Fruit fly (Drosophila melanogaster) whole organism, embryonic: ENCODE results near the gene Ythdf.
A peak's percentile ranks its signal among the peaks of the same experiment; 100 is the strongest.

Source experiments
- B-H1 ChIP-seq: fragments of 200-800 bp; sonication (Bioruptor generic); IDR thresholded peaks from 3 replicates; pipeline ENCODE4 v1.3.6; 2022; ENCODE audit warnings: missing biosample characterization, missing genetic modification characterization
- CG10543 ChIP-seq: fragments of 200-800 bp; sonication (Bioruptor generic); optimal IDR thresholded peaks from 3 replicates; lab custom pipeline; 2017; ENCODE audit warnings: missing biosample characterization, mild to moderate bottlenecking, missing genetic modification characterization, moderate library complexity
- CG11085 ChIP-seq: fragments of 200-800 bp; sonication (Bioruptor generic); IDR thresholded peaks from 2 replicates; pipeline ENCODE4 v1.3.6; 2022; ENCODE audit warnings: missing biosample characterization, missing genetic modification characterization
- CG11093 ChIP-seq: fragments of 200-800 bp; sonication (Bioruptor generic); IDR thresholded peaks from 3 replicates; pipeline ENCODE4 v1.3.6; 2022; ENCODE audit warnings: missing biosample characterization, missing genetic modification characterization
- CG11560 ChIP-seq: fragments of 200-800 bp; sonication (Bioruptor generic); IDR thresholded peaks from 3 replicates; pipeline ENCODE4 v1.3.6; 2022; ENCODE audit warnings: missing biosample characterization, missing genetic modification characterization
- CG14710 ChIP-seq: fragments of 200-800 bp; sonication (Bioruptor generic); optimal IDR thresholded peaks from 3 replicates; lab custom pipeline; 2019; ENCODE audit warnings: missing biosample characterization, mild to moderate bottlenecking, missing genetic modification characterization, moderate library complexity
- CG1529 ChIP-seq: fragments of 200-800 bp; sonication (Bioruptor generic); optimal IDR thresholded peaks from 3 replicates; lab custom pipeline; 2018; ENCODE audit warnings: missing biosample characterization, missing genetic modification characterization
- CG16813 ChIP-seq: fragments of 200-800 bp; sonication (Bioruptor generic); IDR thresholded peaks from 3 replicates; pipeline ENCODE4 v1.3.6; 2022; ENCODE audit warnings: missing biosample characterization, missing genetic modification characterization; ENCODE audit not compliant: partially characterized antibody
- CG17328 ChIP-seq: fragments of 200-800 bp; sonication (Bioruptor generic); IDR thresholded peaks from 2 replicates; pipeline ENCODE4 v1.3.6; 2022; ENCODE audit warnings: missing biosample characterization, missing genetic modification characterization
- CG17359 ChIP-seq: fragments of 200-800 bp; sonication (Bioruptor generic); optimal IDR thresholded peaks from 3 replicates; lab custom pipeline; 2018; ENCODE audit warnings: missing biosample characterization, mild to moderate bottlenecking, missing genetic modification characterization, moderate library complexity
- CG17385 ChIP-seq: fragments of 200-800 bp; sonication (Bioruptor generic); optimal IDR thresholded peaks from 3 replicates; lab custom pipeline; 2018; ENCODE audit warnings: missing biosample characterization, mild to moderate bottlenecking, missing genetic modification characterization
- CG17829 ChIP-seq: fragments of 200-800 bp; optimal IDR thresholded peaks from 2 replicates; lab custom pipeline; 2019; ENCODE audit warnings: missing biosample characterization, mild to moderate bottlenecking, missing genetic modification characterization, moderate library complexity
- CG1832 ChIP-seq: fragments of 200-800 bp; sonication (Bioruptor generic); optimal IDR thresholded peaks from 2 replicates; lab custom pipeline; 2017; ENCODE audit warnings: missing biosample characterization, mild to moderate bottlenecking, missing genetic modification characterization, inconsistent platforms
- CG2202 ChIP-seq: fragments of 200-800 bp; sonication (Bioruptor generic); optimal IDR thresholded peaks from 2 replicates; lab custom pipeline; 2018; ENCODE audit warnings: missing biosample characterization, mild to moderate bottlenecking, missing genetic modification characterization
- CG3726 ChIP-seq: fragments of 200-800 bp; sonication (Bioruptor generic); IDR thresholded peaks from 3 replicates; pipeline ENCODE4, ENCODE4 v1.3.6; 2022; ENCODE audit warnings: missing biosample characterization, missing genetic modification characterization
- CG4282 ChIP-seq: fragments of 200-800 bp; sonication (Bioruptor generic); optimal IDR thresholded peaks from 2 replicates; lab custom pipeline; 2016; ENCODE audit warnings: missing biosample characterization, missing genetic modification characterization
- CG6791 ChIP-seq: fragments of 200-800 bp; sonication (Bioruptor generic); IDR thresholded peaks from 3 replicates; pipeline ENCODE4 v1.3.6; 2022; ENCODE audit warnings: missing biosample characterization, missing genetic modification characterization; ENCODE audit not compliant: partially characterized antibody
- CG7556 ChIP-seq: fragments of 200-800 bp; sonication (Bioruptor generic); optimal IDR thresholded peaks from 2 replicates; lab custom pipeline; 2017; ENCODE audit warnings: missing biosample characterization, mild to moderate bottlenecking, missing genetic modification characterization
- CHES-1-like ChIP-seq: fragments of 200-800 bp; sonication (Bioruptor generic); optimal IDR thresholded peaks from 2 replicates; lab custom pipeline; 2016; ENCODE audit warnings: missing biosample characterization, missing genetic modification characterization
- Dbx ChIP-seq: fragments of 200-800 bp; sonication (Bioruptor generic); IDR thresholded peaks from 3 replicates; pipeline ENCODE4 v1.3.6; 2022; ENCODE audit warnings: missing biosample characterization, missing genetic modification characterization
- Lhr ChIP-seq: fragments of 200-800 bp; sonication (Bioruptor generic); optimal IDR thresholded peaks from 3 replicates; lab custom pipeline; 2017; ENCODE audit warnings: mild to moderate bottlenecking, missing biosample characterization, missing genetic modification reagents, missing genetic modification characterization
- Myb ChIP-seq: fragments of 200-800 bp; sonication (Bioruptor generic); optimal IDR thresholded peaks from 2 replicates; lab custom pipeline; 2016; ENCODE audit warnings: missing biosample characterization, missing genetic modification characterization
- NC2β ChIP-seq: fragments of 200-800 bp; sonication (Bioruptor generic); optimal IDR thresholded peaks from 2 replicates; lab custom pipeline; 2016; ENCODE audit warnings: missing biosample characterization, missing genetic modification characterization
- Ptx1 ChIP-seq: fragments of 200-800 bp; sonication (Bioruptor generic); IDR thresholded peaks from 2 replicates; pipeline ENCODE4 v1.3.6; 2022; ENCODE audit warnings: missing biosample characterization, missing genetic modification characterization
- ase ChIP-seq: fragments of 200-800 bp; sonication (Bioruptor generic); IDR thresholded peaks from 3 replicates; pipeline ENCODE4 v1.3.6; 2022; ENCODE audit warnings: missing biosample characterization, missing genetic modification characterization
- bowl ChIP-seq: fragments of 200-800 bp; sonication (Bioruptor generic); IDR thresholded peaks from 2 replicates; pipeline ENCODE4 v1.3.6; 2022; ENCODE audit warnings: missing biosample characterization, missing genetic modification characterization
- cad ChIP-seq: fragments of >200 bp; optimal IDR thresholded peaks from 2 replicates; lab custom pipeline; 2017; ENCODE audit warnings: missing biosample characterization, missing genetic modification characterization
- cas ChIP-seq: fragments of 200-800 bp; sonication (Bioruptor generic); IDR thresholded peaks from 2 replicates; pipeline ENCODE4 v1.3.6; 2022; ENCODE audit warnings: missing biosample characterization, missing genetic modification characterization
- da ChIP-seq: fragments of 200-800 bp; sonication (Bioruptor generic); optimal IDR thresholded peaks from 2 replicates; lab custom pipeline; 2016; ENCODE audit warnings: missing biosample characterization, missing genetic modification characterization
- dmrt11E ChIP-seq: fragments of 200-800 bp; sonication (Bioruptor generic); optimal IDR thresholded peaks from 3 replicates; lab custom pipeline; 2018; ENCODE audit warnings: missing biosample characterization, mild to moderate bottlenecking, missing genetic modification characterization, moderate library complexity
- ems ChIP-seq: fragments of 200-800 bp; sonication (Bioruptor generic); optimal IDR thresholded peaks from 3 replicates; lab custom pipeline; 2016; ENCODE audit warnings: missing biosample characterization, missing genetic modification characterization
- fd64A ChIP-seq: fragments of 200-800 bp; sonication (Bioruptor generic); optimal IDR thresholded peaks from 3 replicates; lab custom pipeline; 2018; ENCODE audit warnings: missing biosample characterization, mild to moderate bottlenecking, missing genetic modification characterization
- gcm ChIP-seq: fragments of 200-800 bp; sonication (Bioruptor generic); optimal IDR thresholded peaks from 2 replicates; lab custom pipeline; 2019; ENCODE audit warnings: missing biosample characterization, mild to moderate bottlenecking, missing genetic modification characterization, moderate library complexity
- gem ChIP-seq: fragments of 200-800 bp; sonication (Bioruptor generic); optimal IDR thresholded peaks from 2 replicates; lab custom pipeline; 2019; ENCODE audit warnings: missing biosample characterization, mild to moderate bottlenecking, missing genetic modification characterization, moderate library complexity
- gfzf ChIP-seq: fragments of 200-800 bp; sonication (Bioruptor generic); optimal IDR thresholded peaks from 2 replicates; lab custom pipeline; 2016; ENCODE audit warnings: missing biosample characterization, mild to moderate bottlenecking, missing genetic modification characterization, moderate library complexity
- jigr1 ChIP-seq: fragments of 200-800 bp; sonication (Bioruptor generic); IDR thresholded peaks from 3 replicates; pipeline ENCODE4 v1.3.6; 2022; ENCODE audit warnings: missing biosample characterization, missing genetic modification characterization
- kay ChIP-seq: fragments of 200-800 bp; sonication (Bioruptor generic); optimal IDR thresholded peaks from 2 replicates; lab custom pipeline; 2016; ENCODE audit warnings: missing biosample characterization, missing genetic modification characterization
- ken ChIP-seq: fragments of 200-800 bp; sonication (Bioruptor generic); IDR thresholded peaks from 3 replicates; pipeline ENCODE4 v1.3.6; 2022; ENCODE audit warnings: missing biosample characterization, missing genetic modification characterization
- nmo ChIP-seq: fragments of 200-800 bp; sonication (Bioruptor generic); optimal IDR thresholded peaks from 2 replicates; lab custom pipeline; 2018; ENCODE audit warnings: missing biosample characterization, mild to moderate bottlenecking, missing genetic modification characterization, moderate library complexity
- pb ChIP-seq: fragments of 200-800 bp; sonication (Bioruptor generic); optimal IDR thresholded peaks from 3 replicates; lab custom pipeline; 2016; ENCODE audit warnings: missing biosample characterization, missing genetic modification characterization
- prd ChIP-seq, 3 experiments: fragments of >200 bp in 2 of 3; fragments of 200-800 bp in 1 of 3; sonication (Bioruptor generic) in 1 of 3; optimal IDR thresholded peaks in 2 of 3; IDR thresholded peaks in 1 of 3; 2 replicates in 2 of 3; 3 replicates in 1 of 3; pipeline versions ENCODE4 v1.3.6 to Lab custom; 2017 to 2022; ENCODE audit warnings: missing biosample characterization in 1 of 3, missing genetic modification characterization in 1 of 3
- salm ChIP-seq: fragments of 200-800 bp; sonication (Bioruptor generic); optimal IDR thresholded peaks from 2 replicates; lab custom pipeline; 2018; ENCODE audit warnings: missing biosample characterization, mild to moderate bottlenecking, missing genetic modification characterization
- seq ChIP-seq: fragments of 200-800 bp; sonication (Bioruptor generic); IDR thresholded peaks from 2 replicates; pipeline ENCODE4 v1.3.6; 2022; ENCODE audit warnings: missing biosample characterization, missing genetic modification characterization
- tio ChIP-seq: fragments of 200-800 bp; sonication (Bioruptor generic); optimal IDR thresholded peaks from 2 replicates; lab custom pipeline; 2017; ENCODE audit warnings: missing biosample characterization, missing genetic modification characterization, inconsistent platforms
- trem ChIP-seq: fragments of 200-800 bp; optimal IDR thresholded peaks from 3 replicates; lab custom pipeline; 2019; ENCODE audit warnings: missing biosample characterization, mild to moderate bottlenecking, missing genetic modification characterization, moderate library complexity
- usp ChIP-seq: fragments of >200 bp; optimal IDR thresholded peaks from 2 replicates; lab custom pipeline; 2017; ENCODE audit warnings: missing biosample characterization, missing genetic modification characterization
- vnd ChIP-seq: fragments of 200-800 bp; sonication (Bioruptor generic); IDR thresholded peaks from 3 replicates; pipeline ENCODE4 v1.3.6; 2022; ENCODE audit warnings: missing biosample characterization, missing genetic modification characterization; ENCODE audit not compliant: partially characterized antibody
- zen ChIP-seq: fragments of 200-800 bp; sonication (Bioruptor generic); optimal IDR thresholded peaks from 3 replicates; lab custom pipeline; 2018; ENCODE audit warnings: missing biosample characterization, mild to moderate bottlenecking, missing genetic modification characterization, moderate library complexity

The Ythdf gene

DNA sequence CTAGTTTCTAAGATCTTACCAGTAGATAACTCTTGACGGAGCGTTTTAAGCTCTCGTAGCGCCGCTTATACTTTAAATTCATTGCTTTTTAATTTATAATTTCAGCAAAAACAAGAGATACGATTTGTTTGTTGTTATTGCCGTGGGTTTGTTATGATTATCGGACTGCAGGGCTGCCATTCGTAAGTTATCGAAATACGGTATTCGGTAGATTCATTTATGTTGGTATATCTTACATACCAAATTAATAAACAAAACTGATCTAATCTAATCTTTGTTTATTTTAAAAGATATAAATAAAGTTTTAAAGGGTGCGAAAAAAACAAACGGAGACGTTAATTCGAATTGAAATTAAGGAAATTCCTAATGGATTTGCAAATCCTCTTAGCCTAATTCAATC lies 17.0 kb upstream of the Ythdf start, which contains the start of the genes CG31111 and stac (continued):
- peak; percentile 17 for TF ChIP-seq CG14710
- TF ChIP-seq CG3726, result no peak
- TF ChIP-seq CG17385 (GFP tag; lab: Kevin White, UChicago), result peak; percentile 19
- TF ChIP-seq Ptx1 (GFP tag; lab: Robert Waterston, UW), result no peak
- TF ChIP-seq vnd (GFP tag; lab: Robert Waterston, UW), result no peak
- TF ChIP-seq Myb (GFP tag; lab: Kevin White, UChicago), result no peak
- no peak for TF ChIP-seq cad (GFP tag; lab: Kevin White, UChicago)

DNA sequence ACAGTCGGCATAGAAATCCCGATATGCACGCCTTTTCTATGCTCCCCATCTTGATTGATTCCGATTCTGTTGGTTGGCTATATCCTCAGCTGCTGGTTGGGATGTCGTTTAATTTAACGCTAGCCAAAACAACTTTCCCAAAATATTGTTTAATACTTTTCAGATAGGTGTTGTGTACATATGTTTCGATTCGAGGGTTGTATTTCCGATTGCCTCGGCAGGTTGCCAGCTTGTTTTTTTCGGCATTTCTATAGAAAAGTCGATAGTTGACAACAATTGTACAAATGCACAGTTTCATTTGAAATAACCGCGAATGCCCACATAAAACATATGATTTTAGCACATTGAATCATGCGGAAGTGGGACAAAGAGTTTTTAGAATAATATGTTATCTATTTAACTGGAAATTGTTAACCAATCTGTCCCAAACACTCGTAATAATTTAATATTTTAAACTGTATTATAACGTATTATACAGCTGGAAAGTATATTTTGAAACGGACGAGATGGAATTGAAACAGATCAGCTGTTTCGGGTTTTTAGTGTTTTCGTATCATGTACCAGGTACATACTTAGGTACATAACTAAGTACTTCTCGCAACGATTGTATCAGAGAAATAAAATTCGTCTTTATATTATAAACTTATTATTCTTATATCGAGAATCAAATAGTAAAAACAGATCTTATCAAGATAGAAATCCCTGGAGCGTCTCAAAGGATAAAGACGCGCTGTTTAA lies 15.6 kb upstream of the Ythdf start, which contains the start of gene CG31109:
Gene CG31109 (minus strand): TSS at position 203 of the 738 bp plus-strand sequence.
- TF ChIP-seq seq (GFP tag; lab: Robert Waterston, UW) (no peak), nmo (GFP tag; lab: Kevin White, UChicago) (peak; percentile 35), dmrt11E (tag; lab: Kevin White, UChicago) (peak; percentile 3), CG11093 (GFP tag; lab: Robert Waterston, UW) (no peak), CG1832 (GFP tag; lab: Kevin White, UChicago) (no peak), bowl (GFP tag; lab: Robert Waterston, UW) (no peak), kay (GFP tag; lab: Kevin White, UChicago) (no peak), pb (GFP tag; lab: Kevin White, UChicago) (no peak), zen (tag; lab: Kevin White, UChicago) (no peak), salm (tag; lab: Kevin White, UChicago) (no peak), CG7556 (no peak), ken (no peak), CG4282 (GFP tag; lab: Kevin White, UChicago) (no peak), jigr1 (no peak), CG2202 (tag; lab: Kevin White, UChicago) (no peak), Dbx (GFP tag; lab: Robert Waterston, UW) (0 out of 3 replicates have a peak, but pooled peaks have one; percentile 42), ems (GFP tag; lab: Kevin White, UChicago) (no peak), trem (tag; lab: Kevin White, UChicago) (peak; percentile 80), gem (peak; percentile 33), B-H1 (GFP tag; lab: Robert Waterston, UW) (no peak), CG17328 (no peak), da (GFP tag; lab: Kevin White, UChicago) (no peak), CG11560 (tag; lab: Robert Waterston, UW) (no peak), CG17359 (tag; lab: Kevin White, UChicago) (peak; percentile 2), ase (GFP tag; lab: Robert Waterston, UW) (no peak), fd64A (no peak), NC2β (GFP tag; lab: Kevin White, UChicago) (peak; percentile 34), usp (GFP tag; lab: Kevin White, UChicago) (no peak), CG11085 (GFP tag; lab: Robert Waterston, UW) (no peak), CG17829 (peak; percentile 31), CG1529 (GFP tag; lab: Kevin White, UChicago) (no peak), Lhr (GFP tag; lab: Kevin White, UChicago) (peak; percentile 31), gcm (no peak), tio (GFP tag; lab: Kevin White, UChicago) (no peak), CHES-1-like (GFP tag; lab: Kevin White, UChicago) (peak; percentile 50), CG10543 (peak; percentile 26), CG16813 (GFP tag; lab: Robert Waterston, UW) (peak; percentile 56; the same call in 2 of the 3 replicates), cas (GFP tag; lab: Robert Waterston, UW) (no peak), CG6791 (GFP tag; lab: Robert Waterston, UW) (peak; percentile 37; the same call in 1 of the 3 replicates), prd (optimal IDR thresholded peaks at IDR 0.05; lab: Kevin White, UChicago) (no peak), prd (GFP tag; IDR thresholded peaks at IDR 0.05; lab: Robert Waterston, UW) (no peak), gfzf (GFP tag; lab: Kevin White, UChicago) (peak; percentile 36)
